Worm (Caenorhabditis elegans): Measurements from ENCODE around the gene B0218.5.

The B0218.5 gene

ce11 chrIV:8157161-8157560, at the start of gene B0218.5:
TSS of gene B0218.5 (minus strand) at chrIV:8157261.
- no peak for TF ChIP-seq med-1 (GFP tag; optimal IDR thresholded peaks at IDR 0.05; ENCODE audit: insufficient read depth)
- no peak for TF ChIP-seq klf-2 (GFP tag; conservative IDR thresholded peaks at IDR 0.05)
- TF ChIP-seq ref-1 (GFP tag; conservative IDR thresholded peaks at IDR 0.05), result no peak
- no peak for TF ChIP-seq ztf-23 (GFP tag; IDR thresholded peaks at IDR 0.05)
- no peak for TF ChIP-seq cog-1 (tag; optimal IDR thresholded peaks at IDR 0.05)
- no peak for TF ChIP-seq ztf-29 (GFP tag; IDR thresholded peaks at IDR 0.05)

DNA sequence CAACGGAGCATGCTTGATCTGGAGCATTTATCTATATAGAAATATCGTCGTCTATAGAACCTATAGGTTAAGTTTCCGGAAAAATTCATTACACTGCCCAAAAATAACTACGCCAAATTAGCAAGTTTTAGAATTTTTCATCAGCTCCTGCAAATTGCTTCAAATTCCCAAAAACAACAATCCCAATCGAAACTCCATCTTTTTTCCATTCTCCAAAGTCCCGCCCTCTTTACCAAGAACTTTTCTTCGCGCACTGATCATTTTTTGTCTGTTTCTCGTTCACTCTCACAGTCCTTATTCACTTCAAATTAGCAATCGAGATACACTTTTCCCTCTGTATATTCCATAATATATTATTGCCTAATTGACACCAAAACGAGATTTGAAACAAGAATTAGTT, 49.3 kb upstream of the B0218.5 start, which contains the start of gene svh-1:
Gene svh-1 (plus strand): TSS at position 301 of the 400 bp plus-strand sequence.
- TF ChIP-seq med-1 (GFP tag; optimal IDR thresholded peaks at IDR 0.05; ENCODE audit: insufficient read depth) (no peak), T22C8.4 (GFP tag; IDR thresholded peaks at IDR 0.05) (no peak), flt-1 (GFP tag; IDR thresholded peaks at IDR 0.05) (no peak), ztf-23 (GFP tag; IDR thresholded peaks at IDR 0.05) (no peak), ztf-29 (GFP tag; IDR thresholded peaks at IDR 0.05) (no peak), ref-1 (GFP tag; conservative IDR thresholded peaks at IDR 0.05) (no peak), cog-1 (tag; optimal IDR thresholded peaks at IDR 0.05) (no peak), tab-1 (GFP tag; IDR thresholded peaks at IDR 0.05) (no peak), klf-2 (GFP tag; conservative IDR thresholded peaks at IDR 0.05) (no peak)

DNA sequence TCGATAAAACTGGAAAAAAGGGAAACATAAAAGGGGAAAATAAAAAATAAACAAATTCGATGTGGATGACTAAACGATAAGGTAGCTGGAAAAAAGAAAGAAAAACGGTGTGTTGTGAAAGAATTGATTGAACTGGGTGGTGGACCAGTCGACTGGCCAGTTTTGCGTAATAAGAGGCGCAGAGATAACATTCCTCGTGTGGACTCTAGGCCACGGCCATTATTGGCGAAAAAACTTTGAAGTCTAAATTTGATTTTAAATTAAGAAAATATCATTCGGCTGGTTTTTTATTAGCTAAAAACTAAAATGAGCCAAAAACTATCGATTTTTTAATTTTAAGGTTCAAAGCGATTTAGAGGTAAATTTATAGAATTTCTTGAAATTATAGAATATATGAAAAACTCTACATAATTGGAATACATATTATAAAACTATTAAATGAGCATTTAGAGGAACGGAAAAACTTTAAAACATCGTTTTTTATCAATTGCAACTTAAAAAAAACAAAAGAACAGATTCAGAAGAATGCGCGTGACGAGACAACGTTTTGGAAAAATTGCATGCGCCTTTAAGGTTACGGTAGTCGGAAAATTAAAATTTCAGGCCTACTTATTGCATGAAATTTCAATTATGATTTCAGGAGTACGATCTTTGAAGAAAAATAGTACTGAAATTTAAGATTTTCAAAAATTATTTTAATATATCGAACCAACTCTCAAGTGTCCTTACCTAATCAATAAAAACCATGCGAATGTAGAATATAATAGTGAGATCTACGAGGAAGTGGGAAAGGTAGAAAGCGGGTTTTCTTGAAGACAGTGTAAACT, 48.4 kb upstream of the B0218.5 start, which contains the start of gene hgrs-1:
Gene hgrs-1 (minus strand): TSS at position 777 of the 827 bp plus-strand sequence.
- TF ChIP-seq flt-1 (GFP tag; IDR thresholded peaks at IDR 0.05), result no peak
- no peak for TF ChIP-seq tab-1 (GFP tag; IDR thresholded peaks at IDR 0.05)
- TF ChIP-seq klf-2 (GFP tag; conservative IDR thresholded peaks at IDR 0.05), result no peak
- no peak for TF ChIP-seq ztf-29 (GFP tag; IDR thresholded peaks at IDR 0.05)
- TF ChIP-seq cog-1 (tag; optimal IDR thresholded peaks at IDR 0.05), result no peak
- TF ChIP-seq T22C8.4 (GFP tag; IDR thresholded peaks at IDR 0.05), result no peak
- no peak for TF ChIP-seq ztf-23 (GFP tag; IDR thresholded peaks at IDR 0.05)
- no peak for TF ChIP-seq med-1 (GFP tag; optimal IDR thresholded peaks at IDR 0.05; ENCODE audit: insufficient read depth)
- no peak for TF ChIP-seq ref-1 (GFP tag; conservative IDR thresholded peaks at IDR 0.05)

ce11 chrIV:8203555-8203954, 46.5 kb upstream of the B0218.5 start:
- no peak for TF ChIP-seq tab-1 (GFP tag; IDR thresholded peaks at IDR 0.05)
- TF ChIP-seq ztf-29 (GFP tag; IDR thresholded peaks at IDR 0.05), result no peak
- no peak for TF ChIP-seq med-1 (GFP tag; optimal IDR thresholded peaks at IDR 0.05; ENCODE audit: insufficient read depth)
- no peak for TF ChIP-seq ztf-23 (GFP tag; IDR thresholded peaks at IDR 0.05)
- no peak for TF ChIP-seq ref-1 (GFP tag; conservative IDR thresholded peaks at IDR 0.05)

ce11 chrIV:8201133-8201532, 44.1 kb upstream of the B0218.5 start, which contains the start of gene glrx-22:
TSS of gene glrx-22 (minus strand) at chrIV:8201233.
- no peak for TF ChIP-seq flt-1 (GFP tag; IDR thresholded peaks at IDR 0.05)
- no peak for TF ChIP-seq ztf-23 (GFP tag; IDR thresholded peaks at IDR 0.05)
- TF ChIP-seq T22C8.4 (GFP tag; IDR thresholded peaks at IDR 0.05), result no peak
- no peak for TF ChIP-seq ref-1 (GFP tag; conservative IDR thresholded peaks at IDR 0.05)
- TF ChIP-seq ztf-29 (GFP tag; IDR thresholded peaks at IDR 0.05), result no peak
- no peak for TF ChIP-seq cog-1 (tag; optimal IDR thresholded peaks at IDR 0.05)
- TF ChIP-seq klf-2 (GFP tag; conservative IDR thresholded peaks at IDR 0.05), result no peak

ce11 chrIV:8199824-8200223, 42.8 kb upstream of the B0218.5 start:
- TF ChIP-seq T22C8.4 (GFP tag; IDR thresholded peaks at IDR 0.05) (no peak), ref-1 (GFP tag; conservative IDR thresholded peaks at IDR 0.05) (no peak), cog-1 (tag; optimal IDR thresholded peaks at IDR 0.05) (no peak), med-1 (GFP tag; optimal IDR thresholded peaks at IDR 0.05; ENCODE audit: insufficient read depth) (no peak), ztf-29 (GFP tag; IDR thresholded peaks at IDR 0.05) (no peak), flt-1 (GFP tag; IDR thresholded peaks at IDR 0.05) (no peak), ztf-23 (GFP tag; IDR thresholded peaks at IDR 0.05) (no peak), klf-2 (GFP tag; conservative IDR thresholded peaks at IDR 0.05) (no peak), tab-1 (GFP tag; IDR thresholded peaks at IDR 0.05) (no peak)

DNA sequence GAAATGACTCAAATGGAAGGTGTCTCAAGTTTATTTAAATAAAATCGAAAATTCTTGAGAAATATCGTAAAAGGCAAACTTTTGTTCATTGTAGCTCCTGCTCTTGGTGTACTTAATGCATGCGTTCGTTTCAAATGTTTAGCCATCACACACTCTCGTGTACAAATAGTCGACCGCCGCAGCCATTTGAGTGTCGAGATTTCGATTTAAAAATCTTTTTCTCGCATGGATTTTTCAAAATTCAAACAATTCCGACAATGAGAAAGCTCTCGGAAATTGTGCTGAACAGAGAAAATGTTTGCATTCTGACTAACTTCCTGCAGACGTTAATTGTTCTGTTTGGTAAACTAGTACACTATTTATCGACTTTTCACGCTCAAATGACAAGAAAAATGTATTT, 42.2 kb upstream of the B0218.5 start:
- TF ChIP-seq tab-1 (GFP tag; IDR thresholded peaks at IDR 0.05) (no peak), T22C8.4 (GFP tag; IDR thresholded peaks at IDR 0.05) (no peak), med-1 (GFP tag; optimal IDR thresholded peaks at IDR 0.05; ENCODE audit: insufficient read depth) (no peak), ztf-23 (GFP tag; IDR thresholded peaks at IDR 0.05) (no peak), ref-1 (GFP tag; conservative IDR thresholded peaks at IDR 0.05) (no peak), flt-1 (GFP tag; IDR thresholded peaks at IDR 0.05) (no peak), klf-2 (GFP tag; conservative IDR thresholded peaks at IDR 0.05) (no peak), ztf-29 (GFP tag; IDR thresholded peaks at IDR 0.05) (no peak)

DNA sequence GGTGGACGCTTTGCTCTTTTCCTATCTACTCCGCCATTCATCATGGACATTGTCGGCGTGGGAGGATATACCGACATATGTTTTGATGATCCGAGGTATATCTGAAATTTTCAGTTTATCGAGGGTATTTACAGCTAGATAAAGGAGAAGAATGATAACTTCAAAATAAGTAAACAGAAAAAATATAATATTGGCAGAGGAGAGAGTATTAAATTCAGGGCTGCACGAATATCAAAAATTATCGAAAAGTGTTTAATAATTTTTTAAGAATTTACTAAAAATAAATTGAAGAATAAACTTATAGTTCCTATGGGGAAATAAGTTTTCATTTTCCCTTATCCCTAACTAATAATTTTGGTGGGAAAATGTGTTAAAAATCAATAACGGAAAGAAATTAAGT, 41.8 kb upstream of the B0218.5 start, which contains the start of gene wsp-1:
Gene wsp-1 (minus strand): TSS at position 101 of the 400 bp plus-strand sequence.
- TF ChIP-seq cog-1 (tag; optimal IDR thresholded peaks at IDR 0.05) (no peak), ztf-29 (GFP tag; IDR thresholded peaks at IDR 0.05) (no peak), flt-1 (GFP tag; IDR thresholded peaks at IDR 0.05) (no peak), tab-1 (GFP tag; IDR thresholded peaks at IDR 0.05) (no peak), med-1 (GFP tag; optimal IDR thresholded peaks at IDR 0.05; ENCODE audit: insufficient read depth) (no peak), T22C8.4 (GFP tag; IDR thresholded peaks at IDR 0.05) (no peak)

- TF ChIP-seq tab-1 (GFP tag; IDR thresholded peaks at IDR 0.05) (no peak), flt-1 (GFP tag; IDR thresholded peaks at IDR 0.05) (no peak), med-1 (GFP tag; optimal IDR thresholded peaks at IDR 0.05; ENCODE audit: insufficient read depth) (no peak), klf-2 (GFP tag; conservative IDR thresholded peaks at IDR 0.05) (no peak), ztf-29 (GFP tag; IDR thresholded peaks at IDR 0.05) (no peak), ztf-23 (GFP tag; IDR thresholded peaks at IDR 0.05) (no peak), T22C8.4 (GFP tag; IDR thresholded peaks at IDR 0.05) (no peak), ref-1 (GFP tag; conservative IDR thresholded peaks at IDR 0.05) (no peak), cog-1 (tag; optimal IDR thresholded peaks at IDR 0.05) (no peak)
Observed at ce11 chrIV:8192878-8193277, 35.8 kb upstream of the B0218.5 start.
